Worm (Caenorhabditis elegans) whole organism, midembryonic: ENCODE data around the gene K02E7.1.

Source experiments
- cog-1 ChIP-seq: sonication (generic microtip); optimal IDR thresholded peaks from 2 replicates; lab custom pipeline; 2016; ENCODE audit warnings: missing genetic modification characterization, missing compliant biosample characterization
- flt-1 ChIP-seq: fragments of 200-800 bp; sonication (Bioruptor generic); IDR thresholded peaks from 2 replicates; pipeline ENCODE4 v1.3.6; 2022; ENCODE audit warnings: missing genetic modification characterization, missing compliant biosample characterization
- klf-2 ChIP-seq: fragments of 200-800 bp; sonication (Bioruptor generic); conservative IDR thresholded peaks from 2 replicates; pipeline ENCODE4 v1.3.6; 2022; ENCODE audit warnings: missing genetic modification reagents, missing genetic modification characterization, missing compliant biosample characterization
- med-1 ChIP-seq: sonication (generic microtip); optimal IDR thresholded peaks from 2 replicates; lab custom pipeline; 2017; ENCODE audit warnings: missing genetic modification characterization, mild to moderate bottlenecking, missing compliant biosample characterization, antibody characterized with exemption, missing genetic modification reagents; ENCODE audit not compliant: insufficient read depth
- ztf-29 ChIP-seq: fragments of 200-800 bp; sonication (Bioruptor generic); IDR thresholded peaks from 2 replicates; pipeline ENCODE4 v1.3.6; 2022; ENCODE audit warnings: missing genetic modification reagents, missing genetic modification characterization, missing compliant biosample characterization

ce11 chrII:1072106-1072505 is 10.9 kb upstream of the K02E7.1 start, which contains the start of gene K02E7.4:
- TF ChIP-seq flt-1 (GFP tag; lab: Robert Waterston, UW) (no peak), med-1 (no peak), ztf-29 (GFP tag; lab: Robert Waterston, UW) (no peak), klf-2 (GFP tag; lab: Robert Waterston, UW) (no peak), cog-1 (tag; lab: Kevin White, UChicago) (no peak)
